Worm (Caenorhabditis elegans) whole organism, midembryonic: ENCODE results near the gene gst-28.

Experiments used
- cog-1 ChIP-seq: sonication (generic microtip); optimal IDR thresholded peaks from 2 replicates; lab custom pipeline; 2016; ENCODE audit warnings: missing genetic modification characterization, missing compliant biosample characterization
- flt-1 ChIP-seq: fragments of 200-800 bp; sonication (Bioruptor generic); IDR thresholded peaks from 2 replicates; pipeline ENCODE4 v1.3.6; 2022; ENCODE audit warnings: missing genetic modification characterization, missing compliant biosample characterization
- med-1 ChIP-seq: sonication (generic microtip); optimal IDR thresholded peaks from 2 replicates; lab custom pipeline; 2017; ENCODE audit warnings: missing genetic modification characterization, mild to moderate bottlenecking, missing compliant biosample characterization, antibody characterized with exemption, missing genetic modification reagents; ENCODE audit not compliant: insufficient read depth
- ref-1 ChIP-seq: fragments of 200-800 bp; sonication (Bioruptor generic); conservative IDR thresholded peaks from 2 replicates; pipeline ENCODE4 v1.3.6; 2022; ENCODE audit warnings: missing genetic modification reagents, missing genetic modification characterization, missing compliant biosample characterization
- tab-1 ChIP-seq: fragments of 200-800 bp; sonication (Bioruptor generic); IDR thresholded peaks from 2 replicates; pipeline ENCODE4 v1.3.6; 2022; ENCODE audit warnings: missing genetic modification characterization, missing compliant biosample characterization
- ztf-23 ChIP-seq: fragments of 200-800 bp; sonication (Bioruptor generic); IDR thresholded peaks from 2 replicates; pipeline ENCODE4 v1.3.6; 2022; ENCODE audit warnings: missing genetic modification reagents, missing genetic modification characterization, missing compliant biosample characterization
- ztf-29 ChIP-seq: fragments of 200-800 bp; sonication (Bioruptor generic); IDR thresholded peaks from 2 replicates; pipeline ENCODE4 v1.3.6; 2022; ENCODE audit warnings: missing genetic modification reagents, missing genetic modification characterization, missing compliant biosample characterization

DNA sequence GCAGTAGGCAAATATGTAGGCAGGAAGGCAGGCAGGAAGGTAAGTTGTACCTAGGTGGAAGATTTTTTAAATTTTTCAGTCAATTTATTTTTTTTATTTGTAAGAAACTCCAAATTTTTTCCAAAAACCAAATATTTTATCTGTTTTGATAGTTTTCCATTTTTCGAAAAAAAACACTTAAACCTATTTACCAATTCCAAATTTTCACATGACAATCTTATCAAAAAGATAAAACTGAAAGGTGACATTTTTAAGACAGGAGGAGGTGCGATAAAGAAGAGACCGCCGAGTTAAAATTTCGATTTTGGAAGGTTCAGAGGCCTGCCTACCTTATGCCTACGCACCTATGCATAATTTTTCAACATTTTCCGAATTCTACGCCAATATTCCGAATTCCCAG, 23.6 kb upstream of the gst-28 start:
- no peak for TF ChIP-seq ref-1 (GFP tag; lab: Robert Waterston, UW)
- no peak for TF ChIP-seq ztf-29 (GFP tag; lab: Robert Waterston, UW)
- TF ChIP-seq med-1, result no peak
- TF ChIP-seq ztf-23, result no peak
- no peak for TF ChIP-seq tab-1 (GFP tag; lab: Robert Waterston, UW)
- no peak for TF ChIP-seq flt-1 (GFP tag; lab: Robert Waterston, UW)
- no peak for TF ChIP-seq cog-1 (tag; lab: Kevin White, UChicago)
